Worm (Caenorhabditis elegans) whole organism, L2 larva: ENCODE results near the gene cyp-33D1.

Experiments
- Y55F3AM.14 ChIP-seq: fragments of 200-800 bp; sonication (Bioruptor generic); optimal IDR thresholded peaks from 2 replicates; lab custom pipeline; 2018; ENCODE audit warnings: mild to moderate bottlenecking, missing genetic modification characterization, missing compliant biosample characterization
- blmp-1 ChIP-seq: sonication (generic microtip); optimal IDR thresholded peaks from 2 replicates; lab custom pipeline; 2017; ENCODE audit warnings: missing genetic modification characterization, mild to moderate bottlenecking, missing compliant biosample characterization, antibody characterized with exemption, moderate library complexity; ENCODE audit not compliant: insufficient read depth
- lin-13 ChIP-seq: fragments of 150-350 bp; optimal IDR thresholded peaks from 2 replicates; lab custom pipeline; 2014; ENCODE audit warnings: missing biosample characterization, missing genetic modification reagents, missing genetic modification characterization
- mbf-1 ChIP-seq: sonication (generic microtip); optimal IDR thresholded peaks from 2 replicates; lab custom pipeline; 2017; ENCODE audit warnings: missing biosample characterization, missing genetic modification characterization
- zag-1 ChIP-seq: fragments of 150-350 bp; optimal IDR thresholded peaks from 2 replicates; lab custom pipeline; 2014; ENCODE audit warnings: missing biosample characterization, missing genetic modification characterization

ce11 chrV:16201730-16202129, 26.1 kb upstream of the cyp-33D1 start, which contains the start of gene F11A5.17:
- TF ChIP-seq blmp-1 (tag; lab: Kevin White, UChicago), result no peak
- no peak for TF ChIP-seq lin-13 (GFP tag; lab: Kevin White, UChicago)
- no peak for TF ChIP-seq zag-1
- no peak for TF ChIP-seq Y55F3AM.14 (GFP tag; lab: Kevin White, UChicago)
- no peak for TF ChIP-seq mbf-1
